Fruit fly (Drosophila melanogaster) whole organism, wandering third instar larva: ENCODE measurements around the gene CG4133.

Experiments
- Abd-B ChIP-seq: fragments of >200 bp; optimal IDR thresholded peaks from 2 replicates; lab custom pipeline; 2017; ENCODE audit warnings: missing biosample characterization, missing genetic modification characterization
- CG32264 ChIP-seq: fragments of 200-800 bp; sonication (Bioruptor generic); optimal IDR thresholded peaks from 2 replicates; lab custom pipeline; 2016; ENCODE audit warnings: missing biosample characterization, missing genetic modification characterization
- CG9705 ChIP-seq: fragments of 200-800 bp; sonication (Bioruptor generic); optimal IDR thresholded peaks from 2 replicates; lab custom pipeline; 2018; ENCODE audit warnings: missing biosample characterization, mild to moderate bottlenecking, missing genetic modification characterization
- CrebA ChIP-seq: fragments of 200-800 bp; sonication (Bioruptor generic); optimal IDR thresholded peaks from 2 replicates; lab custom pipeline; 2016; ENCODE audit warnings: missing biosample characterization, mild to moderate bottlenecking, missing genetic modification characterization, borderline replicate concordance
- Dfd ChIP-seq: fragments of >200 bp; optimal IDR thresholded peaks from 2 replicates; lab custom pipeline; 2017; ENCODE audit warnings: missing biosample characterization, missing genetic modification characterization
- Dif ChIP-seq: fragments of 200-275, 200-300 bp; sonication (Bioruptor generic); optimal IDR thresholded peaks from 2 replicates; lab custom pipeline; 2018; ENCODE audit warnings: missing biosample characterization, missing genetic modification characterization; ENCODE audit not compliant: partially characterized antibody
- GATAd ChIP-seq: sonication (Bioruptor generic); optimal IDR thresholded peaks from 2 replicates; lab custom pipeline; 2016; ENCODE audit warnings: missing biosample characterization, missing genetic modification characterization
- HLH106 ChIP-seq: fragments of 200-800 bp; optimal IDR thresholded peaks from 3 replicates; lab custom pipeline; 2019; ENCODE audit warnings: missing biosample characterization, mild to moderate bottlenecking, missing genetic modification characterization, moderate library complexity
- Hnf4 ChIP-seq: fragments of 200-800 bp; sonication (Bioruptor generic); optimal IDR thresholded peaks from 2 replicates; lab custom pipeline; 2016; ENCODE audit warnings: missing biosample characterization, mild to moderate bottlenecking, missing genetic modification characterization
- Hr78 ChIP-seq: fragments of >200 bp; optimal IDR thresholded peaks from 2 replicates; lab custom pipeline; 2017; ENCODE audit warnings: missing biosample characterization, missing genetic modification characterization
- Hr83 ChIP-seq: fragments of 200-300 bp; sonication (Bioruptor generic); optimal IDR thresholded peaks from 2 replicates; lab custom pipeline; 2016; ENCODE audit warnings: missing biosample characterization, mild to moderate bottlenecking, missing genetic modification characterization, moderate library complexity; ENCODE audit not compliant: poor library complexity, severe bottlenecking
- Jra ChIP-seq: sonication (Bioruptor generic); optimal IDR thresholded peaks from 2 replicates; lab custom pipeline; 2016; ENCODE audit warnings: missing biosample characterization, missing genetic modification characterization
- Mio ChIP-seq: sonication (Bioruptor generic); optimal IDR thresholded peaks from 2 replicates; lab custom pipeline; 2016; ENCODE audit warnings: missing biosample characterization, missing genetic modification characterization
- Myc ChIP-seq: fragments of >200 bp; optimal IDR thresholded peaks from 2 replicates; lab custom pipeline; 2017
- N ChIP-seq: fragments of >200 bp; optimal IDR thresholded peaks from 2 replicates; lab custom pipeline; 2018; ENCODE audit warnings: missing biosample characterization, missing external identifiers, missing genetic modification characterization
- OdsH ChIP-seq: fragments of 200-800 bp; sonication (Bioruptor generic); optimal IDR thresholded peaks from 2 replicates; lab custom pipeline; 2016; ENCODE audit warnings: missing biosample characterization, mild to moderate bottlenecking, missing genetic modification characterization
- Rel ChIP-seq, 2 experiments: fragments of 200-800 bp; sonication (Bioruptor generic) in 1 of 2; optimal IDR thresholded peaks; 2 replicates in 1 of 2; 3 replicates in 1 of 2; lab custom pipeline; 2016 to 2019; ENCODE audit warnings: mild to moderate bottlenecking in 2 of 2, missing biosample characterization in 2 of 2, missing genetic modification characterization in 2 of 2, moderate library complexity in 1 of 2
- Sp1 ChIP-seq: fragments of 200-800 bp; sonication (Bioruptor generic); optimal IDR thresholded peaks from 3 replicates; lab custom pipeline; 2019; ENCODE audit warnings: missing biosample characterization, mild to moderate bottlenecking, missing genetic modification characterization, moderate library complexity
- Vsx2 ChIP-seq: fragments of 200-300, 225-300 bp; sonication (Bioruptor generic); optimal IDR thresholded peaks from 2 replicates; lab custom pipeline; 2018; ENCODE audit warnings: missing biosample characterization, missing genetic modification characterization; ENCODE audit not compliant: partially characterized antibody
- br ChIP-seq: fragments of 200-800 bp; sonication (Bioruptor generic); optimal IDR thresholded peaks from 2 replicates; lab custom pipeline; 2016; ENCODE audit warnings: missing biosample characterization, missing genetic modification characterization
- brk ChIP-seq: fragments of 200-800 bp; sonication (Bioruptor generic); optimal IDR thresholded peaks from 2 replicates; lab custom pipeline; 2016; ENCODE audit warnings: missing biosample characterization, mild to moderate bottlenecking, missing genetic modification characterization
- dl ChIP-seq, 2 experiments: fragments of 175-275, 200-275 bp in 1 of 2; fragments of 200-275 bp in 1 of 2; sonication (Bioruptor generic); optimal IDR thresholded peaks; lab custom pipeline; 2018; ENCODE audit warnings: mild to moderate bottlenecking in 2 of 2, missing biosample characterization in 2 of 2, missing genetic modification characterization in 2 of 2, moderate library complexity in 2 of 2; ENCODE audit not compliant: partially characterized antibody in 2 of 2, insufficient read depth in 1 of 2
- dmrt93B ChIP-seq: fragments of 200-800 bp; sonication (Bioruptor generic); optimal IDR thresholded peaks from 2 replicates; lab custom pipeline; 2018; ENCODE audit warnings: missing biosample characterization, mild to moderate bottlenecking, missing genetic modification characterization
- dsf ChIP-seq: sonication (Bioruptor generic); optimal IDR thresholded peaks from 2 replicates; lab custom pipeline; 2016; ENCODE audit warnings: missing biosample characterization, missing genetic modification characterization, borderline replicate concordance
- ey ChIP-seq: fragments of 200-800 bp; sonication (Bioruptor generic); optimal IDR thresholded peaks from 2 replicates; lab custom pipeline; 2016; ENCODE audit warnings: missing biosample characterization, missing genetic modification characterization
- foxo ChIP-seq, 2 experiments: fragments of 200-800 bp; sonication (Bioruptor generic); optimal IDR thresholded peaks; 2 replicates in 1 of 2; 3 replicates in 1 of 2; lab custom pipeline; 2016 to 2017; ENCODE audit warnings: missing biosample characterization in 2 of 2, missing genetic modification characterization in 2 of 2
- fru ChIP-seq: fragments of 200-800 bp; sonication (Bioruptor generic); optimal IDR thresholded peaks from 3 replicates; lab custom pipeline; 2016; ENCODE audit warnings: missing biosample characterization, mild to moderate bottlenecking, missing genetic modification characterization
- h ChIP-seq: fragments of 200-800 bp; sonication (Bioruptor generic); optimal IDR thresholded peaks from 3 replicates; lab custom pipeline; 2016; ENCODE audit warnings: missing biosample characterization, mild to moderate bottlenecking, missing genetic modification characterization
- jim ChIP-seq: fragments of 175-275, 200-325 bp; sonication (Bioruptor generic); optimal IDR thresholded peaks from 2 replicates; lab custom pipeline; 2016; ENCODE audit warnings: missing biosample characterization, mild to moderate bottlenecking, missing genetic modification characterization
- lola ChIP-seq: fragments of >200 bp; optimal IDR thresholded peaks from 2 replicates; lab custom pipeline; 2017; ENCODE audit warnings: missing biosample characterization, missing genetic modification characterization
- pan ChIP-seq: fragments of >200 bp; optimal IDR thresholded peaks from 2 replicates; lab custom pipeline; 2017
- psq ChIP-seq: fragments of 200-800 bp; sonication (Bioruptor generic); optimal IDR thresholded peaks from 3 replicates; lab custom pipeline; 2017; ENCODE audit warnings: missing biosample characterization, mild to moderate bottlenecking, missing genetic modification characterization, moderate library complexity
- rgr ChIP-seq: fragments of 200-800 bp; sonication (Bioruptor generic); optimal IDR thresholded peaks from 3 replicates; lab custom pipeline; 2016; ENCODE audit warnings: missing biosample characterization, mild to moderate bottlenecking, missing genetic modification characterization
- sage ChIP-seq: fragments of 200-800 bp; sonication (Bioruptor generic); optimal IDR thresholded peaks from 2 replicates; lab custom pipeline; 2016; ENCODE audit warnings: missing biosample characterization, mild to moderate bottlenecking, missing genetic modification characterization
- sv ChIP-seq: fragments of 200-800 bp; sonication (Bioruptor generic); optimal IDR thresholded peaks from 3 replicates; lab custom pipeline; 2016; ENCODE audit warnings: missing biosample characterization, missing genetic modification characterization
- tai ChIP-seq: sonication (Bioruptor generic); optimal IDR thresholded peaks from 2 replicates; lab custom pipeline; 2016; ENCODE audit warnings: missing biosample characterization, missing genetic modification characterization
- usp ChIP-seq: fragments of >200 bp; optimal IDR thresholded peaks from 2 replicates; lab custom pipeline; 2017; ENCODE audit warnings: missing biosample characterization, missing genetic modification characterization
- woc ChIP-seq: sonication (Bioruptor generic); optimal IDR thresholded peaks from 2 replicates; lab custom pipeline; 2016; ENCODE audit warnings: missing biosample characterization, mild to moderate bottlenecking, missing genetic modification characterization

CG4133 gene

dm6 chr2L:479483-480195, 24.3 kb downstream of the CG4133 start, which contains the start of gene cbt:
cbt (minus strand) TSS chr2L:479688.
- TF ChIP-seq Jra (GFP tag; lab: Kevin White, UChicago) (peak; percentile 93), jim (GFP tag; lab: Kevin White, UChicago) (no peak), brk (GFP tag; lab: Kevin White, UChicago) (peak; percentile 94), dmrt93B (peak; percentile 89), Mio (GFP tag; lab: Kevin White, UChicago) (peak; percentile 69), Vsx2 (no peak), pan (lab: Kevin White, UChicago) (no peak), sv (GFP tag; lab: Kevin White, UChicago) (peak; percentile 96), HLH106 (tag; lab: Kevin White, UChicago) (peak; percentile 96), fru (GFP tag; lab: Kevin White, UChicago) (peak; percentile 98), N (GFP tag; lab: Kevin White, UChicago) (peak; percentile 43), usp (GFP tag; lab: Kevin White, UChicago) (no peak), OdsH (peak; percentile 98), dsf (GFP tag; lab: Kevin White, UChicago) (peak; percentile 68), h (GFP tag; lab: Kevin White, UChicago) (peak; percentile 98), tai (peak; percentile 93), dl (GFP tag; optimal IDR thresholded peaks at IDR 0.05; lab: Kevin White, UChicago; ENCODE audit: insufficient read depth in 1 of 2, partially characterized antibody in 2 of 2) (peak; percentile 56 to 64), ey (peak; percentile 99), br (GFP tag; lab: Kevin White, UChicago) (peak; percentile 98), Dfd (GFP tag; lab: Kevin White, UChicago) (peak; percentile 49), foxo (GFP tag; optimal IDR thresholded peaks at IDR 0.05; lab: Kevin White, UChicago) (peak; percentile 92 to 98), Sp1 (GFP tag; lab: Kevin White, UChicago) (peak; percentile 95), CG32264 (GFP tag; lab: Kevin White, UChicago) (peak; percentile 93), Myc (lab: Kevin White, UChicago) (no peak), sage (GFP tag; lab: Kevin White, UChicago) (peak; percentile 84), CrebA (peak; percentile 94), GATAd (GFP tag; lab: Kevin White, UChicago) (no peak), woc (GFP tag; lab: Kevin White, UChicago) (peak; percentile 95), lola (GFP tag; lab: Kevin White, UChicago) (no peak), Hnf4 (peak; percentile 91), Abd-B (GFP tag; lab: Kevin White, UChicago) (no peak), Rel (GFP tag; optimal IDR thresholded peaks at IDR 0.05; lab: Kevin White, UChicago) (peak; percentile 88), Rel (tag; optimal IDR thresholded peaks at IDR 0.05; lab: Kevin White, UChicago) (peak; percentile 75), Hr83 (GFP tag; lab: Kevin White, UChicago) (peak; percentile 57), psq (GFP tag; lab: Kevin White, UChicago) (peak; percentile 93), Hr78 (GFP tag; lab: Kevin White, UChicago) (no peak), CG9705 (peak; percentile 89), rgr (GFP tag; lab: Kevin White, UChicago) (peak; percentile 97), Dif (peak; percentile 66)

dm6 chr2L:480196-480511, 24.8 kb downstream of the CG4133 start:
- peak; percentile 43 for TF ChIP-seq Dif
- peak in 1 of 2 experiments; percentile 35 for TF ChIP-seq dl (GFP tag; optimal IDR thresholded peaks at IDR 0.05; lab: Kevin White, UChicago; ENCODE audit: insufficient read depth in 1 of 2, partially characterized antibody in 2 of 2)
- TF ChIP-seq N (GFP tag; lab: Kevin White, UChicago), result no peak
